Worm (Caenorhabditis elegans) whole organism, late embryonic: Measurements from ENCODE around the gene lgc-47.

Source experiments
- T23F11.4 ChIP-seq: fragments of 200-800 bp; sonication (Bioruptor generic); optimal IDR thresholded peaks from 2 replicates; lab custom pipeline; 2018; ENCODE audit warnings: mild to moderate bottlenecking, missing genetic modification characterization, missing compliant biosample characterization
- ceh-31 ChIP-seq: sonication (generic microtip); optimal IDR thresholded peaks from 2 replicates; lab custom pipeline; 2016; ENCODE audit warnings: missing genetic modification characterization, missing compliant biosample characterization
- dmd-4 ChIP-seq: sonication (generic microtip); optimal IDR thresholded peaks from 2 replicates; lab custom pipeline; 2016; ENCODE audit warnings: borderline replicate concordance, missing genetic modification characterization, missing compliant biosample characterization
- eyg-1 ChIP-seq: sonication (generic microtip); optimal IDR thresholded peaks from 2 replicates; lab custom pipeline; 2016; ENCODE audit warnings: missing genotype, missing genetic modification characterization, missing compliant biosample characterization
- fkh-6 ChIP-seq: sonication (generic microtip); optimal IDR thresholded peaks from 2 replicates; lab custom pipeline; 2016; ENCODE audit warnings: missing genetic modification characterization, missing compliant biosample characterization
- nfya-1 ChIP-seq: sonication (generic microtip); optimal IDR thresholded peaks from 2 replicates; lab custom pipeline; 2017; ENCODE audit warnings: missing genetic modification characterization, mild to moderate bottlenecking, missing compliant biosample characterization, antibody characterized with exemption, moderate library complexity
- nhr-11 ChIP-seq: fragments of 150-350 bp; optimal IDR thresholded peaks from 2 replicates; lab custom pipeline; 2014; ENCODE audit warnings: missing biosample characterization, missing genetic modification characterization
- pat-9 ChIP-seq: fragments of 200-800 bp; sonication (Bioruptor generic); optimal IDR thresholded peaks from 2 replicates; lab custom pipeline; 2018; ENCODE audit warnings: mild to moderate bottlenecking, missing genetic modification characterization, moderate library complexity, missing compliant biosample characterization
- pha-4 ChIP-seq: fragments of 150-350 bp; optimal IDR thresholded peaks from 2 replicates; lab custom pipeline; 2018; ENCODE audit warnings: missing biosample characterization, missing genetic modification reagents, missing genetic modification characterization

- TF ChIP-seq T23F11.4 (GFP tag; lab: Kevin White, UChicago) (no peak), pat-9 (tag; lab: Kevin White, UChicago) (no peak), fkh-6 (tag; lab: Kevin White, UChicago) (no peak), nhr-11 (tag; lab: Kevin White, UChicago) (no peak), nfya-1 (tag; lab: Kevin White, UChicago) (no peak), ceh-31 (tag; lab: Kevin White, UChicago) (no peak), dmd-4 (no peak), pha-4 (tag; lab: Kevin White, UChicago) (no peak), eyg-1 (tag; lab: Kevin White, UChicago) (no peak)
These were observed 40.8 kb upstream of the lgc-47 start for ce11 chrX:9848214-9848789.
